Fruit fly (Drosophila melanogaster) whole organism, embryonic: ENCODE measurements around the gene CG9044.
A peak's percentile ranks its signal among the peaks of the same experiment; 100 is the strongest.

Experiments
- Asciz ChIP-seq: fragments of 200-800 bp; sonication (Bioruptor generic); optimal IDR thresholded peaks from 2 replicates; lab custom pipeline; 2017; ENCODE audit warnings: missing biosample characterization, mild to moderate bottlenecking, missing genetic modification characterization, missing genetic modification reagents
- CG11504 ChIP-seq: fragments of 200-800 bp; sonication (Bioruptor generic); optimal IDR thresholded peaks from 3 replicates; lab custom pipeline; 2019; ENCODE audit warnings: missing biosample characterization, mild to moderate bottlenecking, missing genetic modification characterization, moderate library complexity
- CG13624 ChIP-seq: fragments of 200-800 bp; sonication (Bioruptor generic); optimal IDR thresholded peaks from 2 replicates; lab custom pipeline; 2016; ENCODE audit warnings: missing biosample characterization, missing genetic modification characterization
- CG18619 ChIP-seq: fragments of 200-800 bp; sonication (Bioruptor generic); optimal IDR thresholded peaks from 3 replicates; lab custom pipeline; 2017; ENCODE audit warnings: missing biosample characterization, mild to moderate bottlenecking, missing genetic modification characterization
- CG30431 ChIP-seq: fragments of 200-800 bp; sonication (Bioruptor generic); optimal IDR thresholded peaks from 2 replicates; lab custom pipeline; 2017; ENCODE audit warnings: missing biosample characterization, missing genetic modification characterization
- CG31388 ChIP-seq: fragments of 200-800 bp; sonication (Bioruptor generic); optimal IDR thresholded peaks from 2 replicates; lab custom pipeline; 2016; ENCODE audit warnings: missing biosample characterization, missing genetic modification characterization
- CG33213 ChIP-seq: fragments of 200-800 bp; sonication (Bioruptor generic); optimal IDR thresholded peaks from 3 replicates; lab custom pipeline; 2016; ENCODE audit warnings: missing biosample characterization, missing genetic modification characterization
- CG3726 ChIP-seq: fragments of 200-800 bp; sonication (Bioruptor generic); IDR thresholded peaks from 3 replicates; pipeline ENCODE4, ENCODE4 v1.3.6; 2022; ENCODE audit warnings: missing biosample characterization, missing genetic modification characterization
- CG3838 ChIP-seq: fragments of 200-800 bp; sonication (Bioruptor generic); optimal IDR thresholded peaks from 3 replicates; lab custom pipeline; 2016; ENCODE audit warnings: missing biosample characterization, missing genetic modification characterization
- CG3847 ChIP-seq: fragments of 200-800 bp; sonication (Bioruptor generic); IDR thresholded peaks from 2 replicates; pipeline ENCODE4 v1.3.6; 2022; ENCODE audit warnings: missing biosample characterization, missing genetic modification characterization
- CG7987 ChIP-seq: fragments of 200-800 bp; sonication (Bioruptor generic); optimal IDR thresholded peaks from 2 replicates; lab custom pipeline; 2018; ENCODE audit warnings: missing biosample characterization, mild to moderate bottlenecking, missing genetic modification characterization, moderate library complexity
- CG8290 ChIP-seq, 3 experiments: fragments of 200-800 bp; sonication (Bioruptor generic); optimal IDR thresholded peaks; 2 replicates each; lab custom pipeline; 2016 to 2019; ENCODE audit warnings: missing biosample characterization in 3 of 3, missing genetic modification characterization in 3 of 3, mild to moderate bottlenecking in 2 of 3, moderate library complexity in 1 of 3
- CG8924 ChIP-seq: fragments of 200-800 bp; optimal IDR thresholded peaks from 3 replicates; lab custom pipeline; 2019; ENCODE audit warnings: missing biosample characterization, mild to moderate bottlenecking, missing genetic modification characterization, moderate library complexity
- CoRest ChIP-seq: fragments of 200-800 bp; sonication (Bioruptor generic); optimal IDR thresholded peaks from 3 replicates; lab custom pipeline; 2018; ENCODE audit warnings: missing biosample characterization, mild to moderate bottlenecking, missing genetic modification characterization, moderate library complexity
- Doc2 ChIP-seq: fragments of 200-800 bp; sonication (Bioruptor generic); IDR thresholded peaks from 2 replicates; pipeline ENCODE4 v1.3.6; 2022; ENCODE audit warnings: missing biosample characterization, missing genetic modification characterization
- E2f1 ChIP-seq: fragments of 200-800 bp; sonication (Bioruptor generic); IDR thresholded peaks from 2 replicates; pipeline ENCODE4 v1.3.6; 2022; ENCODE audit warnings: missing biosample characterization, missing genetic modification characterization
- E2f2 ChIP-seq: fragments of 200-800 bp; sonication (Bioruptor generic); IDR thresholded peaks from 2 replicates; pipeline ENCODE4 v1.3.6; 2022; ENCODE audit warnings: missing biosample characterization, missing genetic modification characterization
- Ets97D ChIP-seq: fragments of 200-800 bp; sonication (Bioruptor generic); optimal IDR thresholded peaks from 3 replicates; lab custom pipeline; 2016; ENCODE audit warnings: missing biosample characterization, missing genetic modification characterization
- Fer3 ChIP-seq: fragments of 200-800 bp; sonication (Bioruptor generic); optimal IDR thresholded peaks from 2 replicates; lab custom pipeline; 2018; ENCODE audit warnings: missing biosample characterization, mild to moderate bottlenecking, missing genetic modification characterization, moderate library complexity
- Gug ChIP-seq: fragments of 200-800 bp; sonication (Bioruptor generic); IDR thresholded peaks from 4 replicates; pipeline ENCODE4 v1.3.6; 2022; ENCODE audit warnings: missing biosample characterization, missing genetic modification characterization
- HLH3B ChIP-seq: fragments of 200-800 bp; sonication (Bioruptor generic); IDR thresholded peaks from 2 replicates; pipeline ENCODE4 v1.3.6; 2022; ENCODE audit warnings: missing biosample characterization, missing genetic modification characterization
- HLH4C ChIP-seq: fragments of 200-800 bp; sonication (Bioruptor generic); IDR thresholded peaks from 3 replicates; pipeline ENCODE4 v1.3.6; 2022; ENCODE audit warnings: missing biosample characterization, missing genetic modification characterization; ENCODE audit not compliant: partially characterized antibody
- HmgD ChIP-seq: fragments of 200-800 bp; sonication (Bioruptor generic); optimal IDR thresholded peaks from 3 replicates; lab custom pipeline; 2016; ENCODE audit warnings: missing biosample characterization, missing genetic modification characterization
- Hsf ChIP-seq: fragments of 200-800 bp; sonication (Bioruptor generic); optimal IDR thresholded peaks from 3 replicates; lab custom pipeline; 2016; ENCODE audit warnings: missing biosample characterization, missing genetic modification characterization
- Lhr ChIP-seq: fragments of 200-800 bp; sonication (Bioruptor generic); optimal IDR thresholded peaks from 3 replicates; lab custom pipeline; 2017; ENCODE audit warnings: mild to moderate bottlenecking, missing biosample characterization, missing genetic modification reagents, missing genetic modification characterization
- Mad ChIP-seq: fragments of 200-800 bp; sonication (Bioruptor generic); optimal IDR thresholded peaks from 2 replicates; lab custom pipeline; 2016; ENCODE audit warnings: missing biosample characterization, missing genetic modification characterization
- Mes4 ChIP-seq: fragments of 200-800 bp; sonication (Bioruptor generic); optimal IDR thresholded peaks from 2 replicates; lab custom pipeline; 2016; ENCODE audit warnings: missing biosample characterization, missing genetic modification characterization
- NK7.1 ChIP-seq: fragments of 200-800 bp; sonication (Bioruptor generic); optimal IDR thresholded peaks from 3 replicates; lab custom pipeline; 2016; ENCODE audit warnings: missing biosample characterization, missing genetic modification characterization
- Sry-δ ChIP-seq: fragments of 200-800 bp; sonication (Bioruptor generic); optimal IDR thresholded peaks from 2 replicates; lab custom pipeline; 2016; ENCODE audit warnings: missing biosample characterization, missing genetic modification characterization
- YL-1 ChIP-seq: fragments of 200-800 bp; sonication (Bioruptor generic); optimal IDR thresholded peaks from 3 replicates; lab custom pipeline; 2017; ENCODE audit warnings: missing biosample characterization, mild to moderate bottlenecking, missing genetic modification characterization
- ase ChIP-seq: fragments of 200-800 bp; sonication (Bioruptor generic); IDR thresholded peaks from 3 replicates; pipeline ENCODE4 v1.3.6; 2022; ENCODE audit warnings: missing biosample characterization, missing genetic modification characterization
- da ChIP-seq: fragments of 200-800 bp; sonication (Bioruptor generic); optimal IDR thresholded peaks from 2 replicates; lab custom pipeline; 2016; ENCODE audit warnings: missing biosample characterization, missing genetic modification characterization
- dm ChIP-seq: fragments of 200-800 bp; sonication (Bioruptor generic); optimal IDR thresholded peaks from 3 replicates; lab custom pipeline; 2016; ENCODE audit warnings: missing biosample characterization, missing genetic modification characterization
- gcm ChIP-seq: fragments of 200-800 bp; sonication (Bioruptor generic); optimal IDR thresholded peaks from 2 replicates; lab custom pipeline; 2019; ENCODE audit warnings: missing biosample characterization, mild to moderate bottlenecking, missing genetic modification characterization, moderate library complexity
- h ChIP-seq: fragments of >200 bp; optimal IDR thresholded peaks from 2 replicates; lab custom pipeline; 2017
- ham ChIP-seq: fragments of 200-800 bp; sonication (Bioruptor generic); IDR thresholded peaks from 2 replicates; pipeline ENCODE4 v1.3.6; 2022; ENCODE audit warnings: missing biosample characterization, missing genetic modification characterization
- jigr1 ChIP-seq: fragments of 200-800 bp; sonication (Bioruptor generic); IDR thresholded peaks from 3 replicates; pipeline ENCODE4 v1.3.6; 2022; ENCODE audit warnings: missing biosample characterization, missing genetic modification characterization
- knrl ChIP-seq: fragments of 200-800 bp; sonication (Bioruptor generic); IDR thresholded peaks from 3 replicates; pipeline ENCODE4 v1.3.6; 2022; ENCODE audit warnings: missing biosample characterization, missing genetic modification characterization; ENCODE audit not compliant: partially characterized antibody
- lmd ChIP-seq: fragments of 200-800 bp; sonication (Bioruptor generic); IDR thresholded peaks from 2 replicates; pipeline ENCODE4 v1.3.6; 2022; ENCODE audit warnings: missing biosample characterization, missing genetic modification characterization
- mirr ChIP-seq: fragments of 200-800 bp; sonication (Bioruptor generic); optimal IDR thresholded peaks from 3 replicates; lab custom pipeline; 2018; ENCODE audit warnings: missing biosample characterization, mild to moderate bottlenecking, missing genetic modification characterization
- pfk ChIP-seq: fragments of 200-800 bp; sonication (Bioruptor generic); optimal IDR thresholded peaks from 2 replicates; lab custom pipeline; 2018; ENCODE audit warnings: missing biosample characterization, mild to moderate bottlenecking, missing genetic modification characterization, moderate library complexity
- pita ChIP-seq: fragments of 200-800 bp; sonication (Bioruptor generic); optimal IDR thresholded peaks from 2 replicates; lab custom pipeline; 2017; ENCODE audit warnings: missing biosample characterization, mild to moderate bottlenecking, missing genetic modification characterization
- row ChIP-seq: fragments of 200-800 bp; sonication (Bioruptor generic); IDR thresholded peaks from 3 replicates; pipeline ENCODE4 v1.3.6; 2022; ENCODE audit warnings: missing biosample characterization, missing genetic modification characterization
- sd ChIP-seq: fragments of 200-800 bp; sonication (Bioruptor generic); optimal IDR thresholded peaks from 3 replicates; lab custom pipeline; 2018; ENCODE audit warnings: missing biosample characterization, mild to moderate bottlenecking, missing genetic modification characterization, moderate library complexity
- sisA ChIP-seq: fragments of 200-800 bp; sonication (Bioruptor generic); IDR thresholded peaks from 2 replicates; pipeline ENCODE4 v1.3.6; 2022; ENCODE audit warnings: missing biosample characterization, missing genetic modification characterization
- so ChIP-seq: fragments of 200-800 bp; sonication (Bioruptor generic); IDR thresholded peaks from 3 replicates; pipeline ENCODE4 v1.3.6; 2022; ENCODE audit warnings: missing biosample characterization, missing genetic modification characterization
- sob ChIP-seq: fragments of 200-800 bp; sonication (Bioruptor generic); IDR thresholded peaks from 2 replicates; pipeline ENCODE4 v1.3.6; 2022; ENCODE audit warnings: missing biosample characterization, missing genetic modification characterization
- trh ChIP-seq: fragments of 200-800 bp; sonication (Bioruptor generic); optimal IDR thresholded peaks from 2 replicates; lab custom pipeline; 2016; ENCODE audit warnings: missing biosample characterization, missing genetic modification characterization
- unc-4 ChIP-seq: fragments of 200-800 bp; sonication (Bioruptor generic); IDR thresholded peaks from 2 replicates; pipeline ENCODE4 v1.3.6; 2022; ENCODE audit warnings: missing biosample characterization, missing genetic modification characterization; ENCODE audit not compliant: partially characterized antibody

The CG9044 gene

dm6 chr2L:5948775-5949526, at the start of gene CG9044 (continued):
- TF ChIP-seq CG13624, result peak; percentile 37
- TF ChIP-seq CG3847, result peak; percentile 64; the same call in 1 of the 2 replicates
- TF ChIP-seq CG30431 (GFP tag; lab: Kevin White, UChicago), result no peak
- peak; percentile 44 for TF ChIP-seq CG3838 (GFP tag; lab: Kevin White, UChicago)
- TF ChIP-seq NK7.1 (GFP tag; lab: Kevin White, UChicago), result peak; percentile 2
- peak; percentile 69 for TF ChIP-seq Hsf (GFP tag; lab: Kevin White, UChicago)
- no peak for TF ChIP-seq Fer3 (tag; lab: Kevin White, UChicago)
- 0 out of 3 replicates have a peak, but pooled peaks have one; percentile 23 for TF ChIP-seq jigr1 (GFP tag; lab: Robert Waterston, UW)
- TF ChIP-seq YL-1 (GFP tag; lab: Kevin White, UChicago), result peak; percentile 49
- TF ChIP-seq HLH3B (GFP tag; lab: Robert Waterston, UW), result no peak
- no peak for TF ChIP-seq gcm
- TF ChIP-seq knrl, result peak; percentile 96
- TF ChIP-seq sisA (GFP tag; lab: Robert Waterston, UW), result peak; percentile 52
- TF ChIP-seq row (GFP tag; lab: Robert Waterston, UW), result peak; percentile 94
- no peak for TF ChIP-seq sd (tag; lab: Kevin White, UChicago)
- peak; percentile 59; the same call in 1 of the 2 replicates for TF ChIP-seq lmd
- no peak for TF ChIP-seq Doc2 (GFP tag; lab: Robert Waterston, UW)
- TF ChIP-seq Ets97D (GFP tag; lab: Kevin White, UChicago), result peak; percentile 67
- peak; percentile 7 for TF ChIP-seq CG33213 (GFP tag; lab: Kevin White, UChicago)
- TF ChIP-seq dm (GFP tag; lab: Kevin White, UChicago), result peak; percentile 13
- TF ChIP-seq Mad (GFP tag; lab: Kevin White, UChicago), result peak; percentile 67
- peak; percentile 89 for TF ChIP-seq HLH4C
- TF ChIP-seq E2f1, result peak; percentile 41; the same call in 1 of the 2 replicates
- peak; percentile 54 for TF ChIP-seq CG18619
- TF ChIP-seq CG8924 (tag; lab: Kevin White, UChicago), result peak; percentile 34
- TF ChIP-seq ase (GFP tag; lab: Robert Waterston, UW), result no peak
- peak; percentile 74; the same call in 1 of the 2 replicates for TF ChIP-seq sob (GFP tag; lab: Robert Waterston, UW)
- no peak for TF ChIP-seq Asciz (GFP tag; lab: Kevin White, UChicago)
- no peak for TF ChIP-seq pfk
- no peak for TF ChIP-seq CG31388
- TF ChIP-seq Mes4 (GFP tag; lab: Kevin White, UChicago), result no peak
- peak; percentile 60 for TF ChIP-seq CG8290 (GFP tag; optimal IDR thresholded peaks at IDR 0.05; lab: Kevin White, UChicago)
- no peak for TF ChIP-seq CG8290 (tag; optimal IDR thresholded peaks at IDR 0.05; lab: Kevin White, UChicago)
- peak; percentile 96 for TF ChIP-seq Sry-δ (GFP tag; lab: Kevin White, UChicago)
- no peak for TF ChIP-seq CoRest (tag; lab: Kevin White, UChicago)
- TF ChIP-seq trh, result peak; percentile 52
- TF ChIP-seq Lhr (GFP tag; lab: Kevin White, UChicago), result peak; percentile 46
- TF ChIP-seq mirr (GFP tag; lab: Kevin White, UChicago), result no peak
- no peak for TF ChIP-seq pita (GFP tag; lab: Kevin White, UChicago)
- peak; percentile 60; the same call in 3 of the 4 replicates for TF ChIP-seq Gug
- TF ChIP-seq da (GFP tag; lab: Kevin White, UChicago), result no peak
- no peak for TF ChIP-seq ham
- TF ChIP-seq so (GFP tag; lab: Robert Waterston, UW), result 0 out of 3 replicates have a peak, but pooled peaks have one; percentile 31
- TF ChIP-seq h (lab: Kevin White, UChicago), result no peak
- TF ChIP-seq CG7987 (GFP tag; lab: Kevin White, UChicago), result no peak
- TF ChIP-seq CG11504 (tag; lab: Kevin White, UChicago), result no peak
- TF ChIP-seq E2f2 (GFP tag; lab: Robert Waterston, UW), result peak; percentile 76
- TF ChIP-seq unc-4 (GFP tag; lab: Robert Waterston, UW), result peak; percentile 85
- TF ChIP-seq HmgD (GFP tag; lab: Kevin White, UChicago), result peak; percentile 31
- no peak for TF ChIP-seq CG3726 (GFP tag; lab: Robert Waterston, UW)
